Worm (Caenorhabditis elegans) whole organism, young adult: ENCODE results near the gene T10C6.6.

ENCODE experiments used
- mxl-1 ChIP-seq: sonication (generic microtip); optimal IDR thresholded peaks from 2 replicates; lab custom pipeline; 2016; ENCODE audit warnings: missing genetic modification characterization, missing compliant biosample characterization
- snpc-1.3 ChIP-seq: sonication (generic microtip); optimal IDR thresholded peaks from 2 replicates; lab custom pipeline; 2017; ENCODE audit warnings: missing genetic modification characterization, mild to moderate bottlenecking, missing compliant biosample characterization, antibody characterized with exemption, moderate library complexity, missing genotype, missing genetic modification reagents; ENCODE audit not compliant: insufficient read depth
- unc-62 ChIP-seq: fragments of 150-350 bp; optimal IDR thresholded peaks from 2 replicates; lab custom pipeline; 2014; ENCODE audit warnings: missing biosample characterization, missing genetic modification reagents, missing genetic modification characterization
- zfh-2 ChIP-seq: fragments of 200-800 bp; sonication (Bioruptor generic); conservative IDR thresholded peaks from 2 replicates; pipeline ENCODE4 v1.3.6; 2022; ENCODE audit warnings: missing genetic modification reagents, missing genetic modification characterization, missing compliant biosample characterization

DNA sequence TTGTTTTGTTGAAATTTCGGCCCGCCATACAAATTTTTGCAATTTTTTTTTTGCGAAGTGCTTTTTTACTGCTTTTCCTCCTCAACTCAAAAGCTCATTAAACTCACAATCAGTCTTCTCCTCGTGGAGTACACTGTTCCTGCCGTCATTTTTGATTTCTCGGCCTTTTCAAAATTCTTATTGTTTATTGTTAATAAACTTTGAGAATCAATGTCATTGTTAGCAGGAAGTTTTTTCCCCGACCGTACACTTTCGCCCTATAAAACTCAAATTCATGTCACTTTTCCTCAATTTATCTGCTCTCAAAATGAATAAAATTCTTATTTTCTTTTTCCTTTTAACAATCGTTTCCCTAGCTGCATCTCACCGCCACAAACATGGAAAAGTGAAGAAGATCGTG lies 48.3 kb upstream of the T10C6.6 start, which contains the start of gene clec-232:
- no peak for TF ChIP-seq mxl-1 (tag; lab: Kevin White, UChicago)
- no peak for TF ChIP-seq zfh-2 (GFP tag; lab: Robert Waterston, UW)
- TF ChIP-seq snpc-1.3 (tag; lab: Kevin White, UChicago) = no peak
- TF ChIP-seq unc-62 (GFP tag; lab: Kevin White, UChicago) = no peak
